Worm (Caenorhabditis elegans) whole organism, L3 larva: ENCODE measurements around the gene F41H8.1.

Experiments used
- R02D3.7 ChIP-seq: fragments of 150-350 bp; optimal IDR thresholded peaks from 2 replicates; lab custom pipeline; 2014; ENCODE audit warnings: missing biosample characterization, missing genetic modification characterization
- ama-1 ChIP-seq: fragments of 150-350 bp; optimal IDR thresholded peaks from 2 replicates; lab custom pipeline; 2018
- egl-27 ChIP-seq: sonication (generic microtip); optimal IDR thresholded peaks from 4 replicates; lab custom pipeline; 2017; ENCODE audit warnings: missing biosample characterization, missing genetic modification reagents, missing genetic modification characterization
- elt-3 ChIP-seq, 3 experiments: fragments of 150-350 bp in 1 of 3; sonication (generic microtip) in 2 of 3; optimal IDR thresholded peaks; 2 replicates in 2 of 3; 4 replicates in 1 of 3; lab custom pipeline; 2014 to 2017; ENCODE audit warnings: missing biosample characterization in 3 of 3, missing genetic modification characterization in 3 of 3
- eor-1 ChIP-seq, 2 experiments: fragments of 150-350 bp; optimal IDR thresholded peaks; 2 replicates each; lab custom pipeline; 2014 to 2018; ENCODE audit warnings: missing biosample characterization in 2 of 2, missing genetic modification characterization in 2 of 2
- nhr-12 ChIP-seq: fragments of 150-350 bp; optimal IDR thresholded peaks from 2 replicates; lab custom pipeline; 2014; ENCODE audit warnings: missing biosample characterization, missing genetic modification characterization
- nhr-43 ChIP-seq: sonication (generic microtip); optimal IDR thresholded peaks from 2 replicates; lab custom pipeline; 2016; ENCODE audit warnings: mild to moderate bottlenecking, missing genetic modification characterization, missing compliant biosample characterization; ENCODE audit not compliant: poor library complexity, severe bottlenecking
- pqm-1 ChIP-seq: fragments of 150-350 bp; optimal IDR thresholded peaks from 2 replicates; lab custom pipeline; 2017; ENCODE audit warnings: missing biosample characterization, missing genetic modification characterization, inconsistent platforms
- snpc-4 ChIP-seq: fragments of 150-350 bp; optimal IDR thresholded peaks from 2 replicates; lab custom pipeline; 2014; ENCODE audit warnings: missing biosample characterization, missing genetic modification characterization
- tbx-2 ChIP-seq: sonication (generic microtip); optimal IDR thresholded peaks from 2 replicates; lab custom pipeline; 2016; ENCODE audit warnings: mild to moderate bottlenecking, missing genetic modification characterization, missing compliant biosample characterization
- unc-62 ChIP-seq: fragments of 150-350 bp; sonication (generic microtip); optimal IDR thresholded peaks from 4 replicates; lab custom pipeline; 2014; ENCODE audit warnings: missing biosample characterization, missing genetic modification reagents, missing genetic modification characterization
- ztf-11 ChIP-seq: fragments of 150-350 bp; optimal IDR thresholded peaks from 2 replicates; lab custom pipeline; 2014; ENCODE audit warnings: missing biosample characterization, missing genetic modification characterization
- ztf-4 ChIP-seq: fragments of 150-350 bp; optimal IDR thresholded peaks from 2 replicates; lab custom pipeline; 2014; ENCODE audit warnings: missing biosample characterization, missing genetic modification characterization

DNA sequence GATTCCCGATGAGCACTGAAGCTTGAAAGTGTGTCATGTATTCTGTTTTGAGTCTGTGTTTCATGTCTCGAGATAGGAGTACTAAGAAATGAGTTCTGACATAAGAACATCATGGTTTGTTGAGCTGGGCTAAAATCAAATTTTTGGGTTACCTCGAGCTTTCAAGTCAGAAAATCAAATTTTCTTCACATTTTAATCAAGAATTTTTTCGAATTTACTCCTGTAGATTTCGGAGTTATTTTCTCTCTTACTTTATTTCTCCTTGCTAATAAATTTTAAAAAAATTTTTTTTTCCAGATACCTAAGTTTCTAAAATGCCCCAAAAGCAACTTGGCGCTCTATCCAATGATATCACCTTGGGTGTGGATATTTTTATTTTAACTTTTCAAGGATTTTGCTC, 7.4 kb upstream of the F41H8.1 start, which contains the start of gene F41H8.2:
- no peak for TF ChIP-seq unc-62 (GFP tag; lab: Kevin White, UChicago)
- TF ChIP-seq R02D3.7 (tag; lab: Kevin White, UChicago) = no peak
- TF ChIP-seq ztf-11 = no peak
- TF ChIP-seq ztf-4 (tag; lab: Kevin White, UChicago) = no peak
- TF ChIP-seq elt-3 (tag; optimal IDR thresholded peaks at IDR 0.05; lab: Kevin White, UChicago) = no peak
- no peak for TF ChIP-seq eor-1 (tag; optimal IDR thresholded peaks at IDR 0.05; lab: Kevin White, UChicago)
- TF ChIP-seq nhr-43 (tag; lab: Kevin White, UChicago) = no peak
- TF ChIP-seq snpc-4 = no peak
- TF ChIP-seq tbx-2 = no peak
- no peak for TF ChIP-seq egl-27
- TF ChIP-seq nhr-12 (tag; lab: Kevin White, UChicago) = no peak
- TF ChIP-seq ama-1 (lab: Kevin White, UChicago) = no peak
- TF ChIP-seq pqm-1 = no peak
